Fruit fly (Drosophila melanogaster): ENCODE measurements around the gene CG2983.

CG2983 gene

DNA sequence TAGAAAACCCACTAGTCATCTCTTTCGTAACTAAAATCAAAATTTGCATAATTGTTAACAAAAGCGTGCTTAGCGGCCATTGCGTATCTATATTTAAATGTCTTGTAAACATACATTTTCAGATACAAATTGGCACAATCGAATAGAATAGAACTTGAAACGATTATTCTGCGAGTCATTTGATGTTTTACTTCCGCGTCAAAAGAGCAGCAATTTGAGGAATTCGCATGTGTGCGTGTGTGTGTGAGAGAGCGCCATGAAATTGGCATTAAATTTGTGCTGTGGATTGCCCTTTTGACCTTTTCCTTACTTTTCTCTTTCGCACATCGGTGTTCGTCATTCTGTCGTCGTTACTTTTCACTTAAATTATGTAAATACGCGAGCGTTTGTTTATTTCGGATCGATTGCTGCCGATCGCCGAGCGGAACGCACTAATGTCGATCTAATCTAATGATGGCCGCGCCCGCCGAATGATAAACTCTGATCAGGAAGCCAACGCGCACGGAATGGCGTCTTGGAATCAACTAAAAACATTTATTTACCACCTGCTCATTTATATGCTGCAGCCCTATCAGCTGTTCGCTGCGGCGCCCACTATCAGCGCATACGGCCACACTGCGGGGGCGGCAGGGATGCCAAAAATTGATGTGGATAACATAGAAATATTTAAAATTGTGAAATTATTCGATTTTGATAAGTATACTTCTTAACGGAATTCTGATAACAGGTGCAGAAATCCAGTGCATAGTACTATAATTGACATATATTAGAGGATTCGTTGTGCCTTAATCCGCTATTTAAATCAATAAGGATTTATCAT lies 37.5 kb downstream of the CG2983 start (continued):
- TF ChIP-seq Jarid2 (GFP tag; optimal IDR thresholded peaks at IDR 0.05) (peak; percentile 93), CG11398 (GFP tag; optimal IDR thresholded peaks at IDR 0.05) (no peak), CG30403 (GFP tag; optimal IDR thresholded peaks at IDR 0.05) (no peak), NC2β (GFP tag; optimal IDR thresholded peaks at IDR 0.05) (no peak), CG15514 (GFP tag; optimal IDR thresholded peaks at IDR 0.05) (peak; percentile 91), Fer2 (tag; optimal IDR thresholded peaks at IDR 0.05) (peak; percentile 29), ro (GFP tag; IDR thresholded peaks at IDR 0.05) (no peak), mirr (GFP tag; optimal IDR thresholded peaks at IDR 0.05) (peak; percentile 60), CG12071 (GFP tag; optimal IDR thresholded peaks at IDR 0.05) (peak; percentile 65), gsb-n (tag; optimal IDR thresholded peaks at IDR 0.05) (no peak), CG8089 (GFP tag; optimal IDR thresholded peaks at IDR 0.05) (no peak), tll (GFP tag; optimal IDR thresholded peaks at IDR 0.05) (peak in 1 of 2 experiments; percentile 87), CG6175 (GFP tag; IDR thresholded peaks at IDR 0.05) (peak; percentile 55; the same call in 1 of the 3 replicates), CG17385 (GFP tag; optimal IDR thresholded peaks at IDR 0.05) (peak; percentile 32), Adf1 (GFP tag; IDR thresholded peaks at IDR 0.05) (peak; percentile 70), Atf3 (GFP tag; optimal IDR thresholded peaks at IDR 0.05) (no peak), ato (GFP tag; IDR thresholded peaks at IDR 0.05; ENCODE audit: partially characterized antibody) (peak; percentile 52), sug (tag; optimal IDR thresholded peaks at IDR 0.05) (peak; percentile 74), CG12659 (GFP tag; optimal IDR thresholded peaks at IDR 0.05) (peak; percentile 84), Drgx (GFP tag; IDR thresholded peaks at IDR 0.05) (peak; percentile 49), CG42726 (GFP tag; IDR thresholded peaks at IDR 0.05; ENCODE audit: partially characterized antibody) (peak; percentile 70; the same call in 1 of the 2 replicates), Oli (tag; optimal IDR thresholded peaks at IDR 0.05) (no peak), ewg (GFP tag; optimal IDR thresholded peaks at IDR 0.05) (no peak), sisA (GFP tag; IDR thresholded peaks at IDR 0.05) (no peak; the same call in 1 of the 2 replicates), Dbx (GFP tag; IDR thresholded peaks at IDR 0.05) (peak; percentile 69), stwl (tag; optimal IDR thresholded peaks at IDR 0.05) (peak; percentile 80), CG32767 (GFP tag; IDR thresholded peaks at IDR 0.05) (no peak), dmrt99B (tag; optimal IDR thresholded peaks at IDR 0.05) (no peak), fd3F (GFP tag; optimal IDR thresholded peaks at IDR 0.05) (no peak), CTCF (GFP tag; optimal IDR thresholded peaks at IDR 0.05) (peak; percentile 67), tap (tag; optimal IDR thresholded peaks at IDR 0.05) (no peak), CG4360 (GFP tag; IDR thresholded peaks at IDR 0.05) (peak; percentile 51; the same call in 1 of the 2 replicates), pros (GFP tag; optimal IDR thresholded peaks at IDR 0.05) (peak; percentile 21), CG9609 (GFP tag; optimal IDR thresholded peaks at IDR 0.05) (no peak), Scr (GFP tag; IDR thresholded peaks at IDR 0.05; ENCODE audit: partially characterized antibody) (no peak), dimm (GFP tag; IDR thresholded peaks at IDR 0.05) (no peak), z (GFP tag; IDR thresholded peaks at IDR 0.05) (0 out of 3 replicates have a peak, but pooled peaks have one; percentile 25), CG6854 (GFP tag; optimal IDR thresholded peaks at IDR 0.05) (peak; percentile 54), ci (GFP tag; IDR thresholded peaks at IDR 0.05) (peak; percentile 86), Ssrp (tag; optimal IDR thresholded peaks at IDR 0.05) (no peak), otp (GFP tag; IDR thresholded peaks at IDR 0.05) (peak; percentile 61; the same call in 1 of the 3 replicates), Kr (GFP tag; optimal IDR thresholded peaks at IDR 0.05) (no peak), fru (optimal IDR thresholded peaks at IDR 0.05) (no peak), sc (optimal IDR thresholded peaks at IDR 0.05) (no peak), sc (GFP tag; optimal IDR thresholded peaks at IDR 0.05) (peak; percentile 2), wek (GFP tag; optimal IDR thresholded peaks at IDR 0.05) (peak; percentile 3), Opbp (GFP tag; IDR thresholded peaks at IDR 0.05; ENCODE audit: partially characterized antibody) (peak; percentile 71), Usf (GFP tag; optimal IDR thresholded peaks at IDR 0.05) (no peak), CG12104 (GFP tag; optimal IDR thresholded peaks at IDR 0.05) (no peak), sima (GFP tag; optimal IDR thresholded peaks at IDR 0.05) (no peak)

Measured in whole organism, embryonic.